Worm (Caenorhabditis elegans): ENCODE measurements around the gene Y73C8C.4.
"Not testable (repeated sequence)": the region's sequence is repeated elsewhere in the genome, so short reads cannot be mapped to it uniquely, and the experiment has no call there.

Gene Y73C8C.4

DNA sequence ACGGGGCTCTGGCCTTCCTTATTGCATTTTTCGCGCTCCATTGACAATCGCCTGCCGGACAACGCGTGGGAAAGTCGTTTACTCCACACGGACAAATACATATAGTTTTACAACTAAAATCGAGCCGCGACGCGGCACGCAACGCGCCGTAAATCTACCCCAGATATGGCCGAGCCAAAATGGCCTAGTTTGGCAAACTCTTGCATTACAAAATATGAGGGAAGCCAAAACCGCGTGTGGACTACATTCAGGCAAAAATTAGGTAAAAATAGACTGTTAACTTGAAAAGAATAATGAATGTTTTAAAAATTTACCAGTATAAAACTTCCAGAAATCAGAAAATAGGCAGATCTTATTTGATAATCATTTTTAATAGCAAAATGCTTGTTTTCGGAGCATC is 37.5 kb downstream of the Y73C8C.4 start, which contains the start of gene srt-16:
Gene srt-16 (minus strand): TSS at position 101 of the 400 bp plus-strand sequence.
- TF ChIP-seq hnd-1 (tag; optimal IDR thresholded peaks at IDR 0.05); ama-1 (optimal IDR thresholded peaks at IDR 0.05); ceh-36 (tag; optimal IDR thresholded peaks at IDR 0.05): not testable (repeated sequence)

DNA sequence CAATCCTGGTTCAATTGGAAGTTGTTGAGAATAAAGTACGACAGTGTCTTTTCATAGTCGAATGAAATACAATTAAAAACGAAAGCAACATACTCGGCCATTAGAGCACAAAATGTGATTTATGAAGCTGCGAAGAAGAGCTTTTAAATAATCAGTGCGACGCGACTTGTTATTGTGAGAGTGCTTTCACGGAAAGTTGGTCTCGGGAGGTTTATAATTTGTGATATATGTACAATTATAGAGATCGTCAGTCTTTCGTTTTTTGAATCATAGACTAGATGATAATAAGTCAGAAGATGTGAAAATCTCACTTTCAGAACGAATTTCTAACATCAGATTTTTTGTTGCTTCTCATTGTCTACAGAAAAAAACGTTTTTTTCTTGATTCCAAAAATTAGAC is 39.9 kb downstream of the Y73C8C.4 start, which contains the start of gene srt-15:
Gene srt-15 (minus strand): TSS at position 101 of the 400 bp plus-strand sequence.
- no peak for TF ChIP-seq tbx-37 (GFP tag; conservative IDR thresholded peaks at IDR 0.05)
- no peak for TF ChIP-seq ama-1 (optimal IDR thresholded peaks at IDR 0.05)
- no peak for TF ChIP-seq ceh-13 (GFP tag; optimal IDR thresholded peaks at IDR 0.05)
- TF ChIP-seq tbx-11 (GFP tag; IDR thresholded peaks at IDR 0.05) = no peak
- no peak for TF ChIP-seq ets-7 (tag; optimal IDR thresholded peaks at IDR 0.05)
- TF ChIP-seq scrt-1 (GFP tag; IDR thresholded peaks at IDR 0.05) = no peak
- no peak for TF ChIP-seq F13C5.2 (tag; optimal IDR thresholded peaks at IDR 0.05)
- TF ChIP-seq aly-1 (tag; optimal IDR thresholded peaks at IDR 0.05) = no peak

DNA sequence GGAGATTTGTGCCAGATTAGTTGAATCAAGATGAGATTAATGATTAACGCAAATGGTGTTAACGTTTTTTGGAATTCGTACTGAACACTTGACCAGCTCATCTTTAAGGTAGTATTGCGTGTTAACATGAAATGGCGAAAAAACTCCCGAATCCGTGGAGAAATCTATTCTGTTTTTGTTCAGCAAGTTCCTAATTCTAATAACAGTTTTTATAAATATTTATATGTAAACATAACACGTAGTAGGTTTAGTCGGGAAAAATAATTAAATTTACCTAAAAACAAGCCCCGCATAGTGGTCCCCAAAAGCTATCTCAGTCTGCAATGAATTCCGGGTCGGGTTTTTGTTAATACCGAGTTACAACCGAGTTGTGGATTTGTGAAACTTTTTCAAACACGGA is 43.0 kb downstream of the Y73C8C.4 start, which contains the start of gene str-244:
Gene str-244 (minus strand): TSS at position 101 of the 400 bp plus-strand sequence.
- TF ChIP-seq ama-1 (optimal IDR thresholded peaks at IDR 0.05) (no peak), F13C5.2 (tag; optimal IDR thresholded peaks at IDR 0.05) (no peak), hmbx-1 (tag; optimal IDR thresholded peaks at IDR 0.05) (no peak), flt-1 (GFP tag; IDR thresholded peaks at IDR 0.05) (no peak), hmg-4 (GFP tag; optimal IDR thresholded peaks at IDR 0.05) (no peak), ceh-13 (GFP tag; optimal IDR thresholded peaks at IDR 0.05) (no peak), sea-1 (GFP tag; conservative IDR thresholded peaks at IDR 0.05) (no peak), pes-1 (GFP tag; IDR thresholded peaks at IDR 0.05) (no peak), tra-4 (tag; optimal IDR thresholded peaks at IDR 0.05) (no peak), hnd-1 (tag; optimal IDR thresholded peaks at IDR 0.05) (no peak), scrt-1 (GFP tag; IDR thresholded peaks at IDR 0.05) (no peak), aly-1 (tag; optimal IDR thresholded peaks at IDR 0.05) (no peak), tbx-11 (GFP tag; IDR thresholded peaks at IDR 0.05) (no peak), B0310.2 (tag; optimal IDR thresholded peaks at IDR 0.05) (no peak), ceh-36 (tag; optimal IDR thresholded peaks at IDR 0.05) (no peak), tbx-37 (GFP tag; conservative IDR thresholded peaks at IDR 0.05) (no peak), ets-7 (tag; optimal IDR thresholded peaks at IDR 0.05) (no peak)

ce11 chrV:3054254-3054653 is 47.7 kb downstream of the Y73C8C.4 start, which contains the start of gene C50H11.8:
Gene C50H11.8, plus strand, starts transcription at chrV:3054554.
- no peak for TF ChIP-seq F13C5.2 (tag; optimal IDR thresholded peaks at IDR 0.05)
- TF ChIP-seq ets-7 (tag; optimal IDR thresholded peaks at IDR 0.05) = no peak

Data from whole organism, early embryonic.